Worm (Caenorhabditis elegans) whole organism, L2 larva: ENCODE data around the gene prp-3.

Experiments used
- ZK546.5 ChIP-seq: sonication (generic microtip); optimal IDR thresholded peaks from 2 replicates; lab custom pipeline; 2017; ENCODE audit warnings: missing biosample characterization, missing genetic modification characterization
- blmp-1 ChIP-seq: sonication (generic microtip); optimal IDR thresholded peaks from 2 replicates; lab custom pipeline; 2017; ENCODE audit warnings: missing genetic modification characterization, mild to moderate bottlenecking, missing compliant biosample characterization, antibody characterized with exemption, moderate library complexity; ENCODE audit not compliant: insufficient read depth
- elt-1 ChIP-seq: fragments of 150-350 bp; optimal IDR thresholded peaks from 2 replicates; lab custom pipeline; 2014; ENCODE audit warnings: missing biosample characterization, missing genetic modification characterization
- fos-1 ChIP-seq: fragments of 150-350 bp; optimal IDR thresholded peaks from 2 replicates; lab custom pipeline; 2014; ENCODE audit warnings: missing biosample characterization, missing genetic modification characterization
- lin-39 ChIP-seq: fragments of 150-350 bp; optimal IDR thresholded peaks from 2 replicates; lab custom pipeline; 2014; ENCODE audit warnings: missing biosample characterization, missing genetic modification reagents, missing genetic modification characterization
- mbf-1 ChIP-seq: sonication (generic microtip); optimal IDR thresholded peaks from 2 replicates; lab custom pipeline; 2017; ENCODE audit warnings: missing biosample characterization, missing genetic modification characterization
- mdl-1 ChIP-seq, 2 experiments: fragments of 150-350 bp in 1 of 2; sonication (generic microtip) in 1 of 2; optimal IDR thresholded peaks; 2 replicates each; lab custom pipeline; 2017; ENCODE audit warnings: missing biosample characterization in 2 of 2, missing genetic modification characterization in 2 of 2
- nhr-129 ChIP-seq: fragments of 150-350 bp; optimal IDR thresholded peaks from 2 replicates; lab custom pipeline; 2014; ENCODE audit warnings: missing biosample characterization, missing genetic modification characterization
- nhr-77 ChIP-seq: fragments of 150-350 bp; optimal IDR thresholded peaks from 2 replicates; lab custom pipeline; 2014; ENCODE audit warnings: missing biosample characterization, missing genetic modification characterization
- ztf-11 ChIP-seq: sonication (generic microtip); optimal IDR thresholded peaks from 2 replicates; lab custom pipeline; 2017; ENCODE audit warnings: missing biosample characterization, missing genetic modification characterization

DNA sequence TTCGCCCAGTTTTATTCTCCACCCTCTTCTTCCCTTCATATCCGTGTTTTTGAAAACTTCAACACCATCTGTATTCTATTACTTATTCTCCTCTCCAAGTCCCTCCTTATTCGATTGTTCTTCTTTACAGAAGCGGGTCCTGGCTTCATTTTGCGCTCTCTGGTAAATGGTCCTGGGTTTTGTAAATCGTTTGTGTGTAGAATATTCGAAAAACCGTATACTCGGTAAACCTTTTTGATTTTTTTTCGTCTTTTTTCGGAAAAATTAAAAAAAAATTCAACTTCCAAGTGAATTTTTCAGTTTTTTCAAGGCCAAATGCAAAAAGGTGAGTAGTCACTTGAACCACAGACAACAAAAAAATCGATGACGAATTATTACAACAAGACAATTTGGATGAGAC lies 47.2 kb upstream of the prp-3 start, which contains the start of gene D2045.9:
- TF ChIP-seq ztf-11 (tag; lab: Kevin White, UChicago) (no peak), mbf-1 (tag; lab: Kevin White, UChicago) (no peak), mdl-1 (tag; optimal IDR thresholded peaks at IDR 0.05; lab: Kevin White, UChicago) (no peak), lin-39 (tag; lab: Kevin White, UChicago) (no peak), nhr-129 (tag; lab: Kevin White, UChicago) (no peak), nhr-77 (tag; lab: Kevin White, UChicago) (no peak), ZK546.5 (tag; lab: Kevin White, UChicago) (no peak), fos-1 (no peak), blmp-1 (tag; lab: Kevin White, UChicago) (no peak), elt-1 (no peak)
